Fruit fly (Drosophila melanogaster) Kc167 (cell line): ENCODE measurements around the gene Cep164.

Source experiments
- Myc ChIP-seq: fragments of >200 bp; optimal IDR thresholded peaks from 2 replicates; lab custom pipeline; 2017; ENCODE audit warnings: missing external identifiers
- Sin3A ChIP-seq: fragments of >200 bp; optimal IDR thresholded peaks from 2 replicates; lab custom pipeline; 2018; ENCODE audit warnings: missing external identifiers
- h ChIP-seq: fragments of >200 bp; optimal IDR thresholded peaks from 3 replicates; lab custom pipeline; 2018; ENCODE audit warnings: missing external identifiers
- psq ChIP-seq: fragments of >200 bp; optimal IDR thresholded peaks from 2 replicates; lab custom pipeline; 2017; ENCODE audit warnings: missing external identifiers
- ttk ChIP-seq: sonication (Bioruptor generic); optimal IDR thresholded peaks from 2 replicates; lab custom pipeline; 2017; ENCODE audit warnings: missing external identifiers

dm6 chrX:15973157-15973774, 9.5 kb downstream of the Cep164 start, which contains the start of gene mmd:
- TF ChIP-seq h (lab: Kevin White, UChicago) (no peak), Sin3A (lab: Kevin White, UChicago) (no peak), psq (lab: Kevin White, UChicago) (no peak), Myc (lab: Kevin White, UChicago) (no peak), ttk (lab: Kevin White, UChicago) (no peak)
